Worm (Caenorhabditis elegans): ENCODE data around the gene dbt-1.

- TF ChIP-seq nhr-77 (tag; optimal IDR thresholded peaks at IDR 0.05) (no peak), lsy-2 (tag; optimal IDR thresholded peaks at IDR 0.05) (no peak), unc-130 (tag; optimal IDR thresholded peaks at IDR 0.05) (no peak), mdl-1 (tag; optimal IDR thresholded peaks at IDR 0.05) (no peak), C16A3.4 (tag; optimal IDR thresholded peaks at IDR 0.05) (no peak), fkh-10 (GFP tag; optimal IDR thresholded peaks at IDR 0.05) (no peak), jun-1 (tag; optimal IDR thresholded peaks at IDR 0.05) (no peak), lin-13 (GFP tag; optimal IDR thresholded peaks at IDR 0.05) (no peak), hlh-4 (tag; optimal IDR thresholded peaks at IDR 0.05) (no peak), ces-1 (GFP tag; optimal IDR thresholded peaks at IDR 0.05) (no peak), ets-5 (GFP tag; IDR thresholded peaks at IDR 0.05) (no peak), elt-3 (tag; optimal IDR thresholded peaks at IDR 0.05) (peak in 1 of 6 experiments; percentile 27), zag-1 (tag; optimal IDR thresholded peaks at IDR 0.05) (no peak)
Measured at ce11 chrII:7946830-7947425, 1.9 kb upstream of the dbt-1 start, which contains the start of gene ZK669.5.
